Fruit fly (Drosophila melanogaster) S2 (cell line): ENCODE measurements around the gene Tpc1.

Source experiments
- CG8478 ChIP-seq: fragments of >200 bp; optimal IDR thresholded peaks from 2 replicates; lab custom pipeline; 2018
- CTCF ChIP-seq, 2 experiments: fragments of >200 bp; optimal IDR thresholded peaks; 2 replicates each; lab custom pipeline; 2018

dm6 chr3R:10885422-10886081 lies 3.6 kb upstream of the Tpc1 start, which contains the start of gene Leash:
- TF ChIP-seq CG8478 (lab: Kevin White, UChicago) (no peak), CTCF (optimal IDR thresholded peaks at IDR 0.05; lab: Kevin White, UChicago) (no peak)
